Worm (Caenorhabditis elegans): ENCODE measurements around the gene K03H9.3.

DNA sequence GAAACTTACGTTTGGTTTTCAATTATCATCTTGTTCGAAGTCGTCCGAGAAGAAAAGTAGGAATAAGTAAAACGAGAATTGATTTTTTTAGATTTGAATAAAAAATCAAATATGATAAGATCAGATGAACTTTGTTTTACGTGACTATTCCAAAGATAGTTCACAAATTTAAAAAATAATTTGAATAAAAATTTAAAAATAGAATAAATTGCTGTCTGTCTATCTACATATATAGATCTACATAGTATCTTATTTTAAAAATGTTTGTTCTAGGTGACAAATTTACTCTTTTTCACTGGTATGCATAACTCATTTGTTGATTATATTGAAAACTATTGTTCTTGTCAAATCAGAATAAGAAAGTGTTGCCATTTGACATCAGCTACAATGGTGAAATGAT lies 35.0 kb upstream of the K03H9.3 start, which contains the start of gene F58F12.2:
- TF ChIP-seq ztf-11 (tag; optimal IDR thresholded peaks at IDR 0.05): no peak
- TF ChIP-seq mep-1 (tag; optimal IDR thresholded peaks at IDR 0.05): no peak
- no peak for TF ChIP-seq ceh-82 (tag; optimal IDR thresholded peaks at IDR 0.05)
- no peak for TF ChIP-seq arid-1 (GFP tag; conservative IDR thresholded peaks at IDR 0.05)
- no peak for TF ChIP-seq ztf-7 (tag; optimal IDR thresholded peaks at IDR 0.05)
- TF ChIP-seq F44E2.7 (GFP tag; IDR thresholded peaks at IDR 0.05): no peak
